Worm (Caenorhabditis elegans) whole organism, L4/young adult: ENCODE results near the gene tpst-1.

Experiments
- W03F9.2 ChIP-seq: fragments of 150-350 bp; optimal IDR thresholded peaks from 2 replicates; lab custom pipeline; 2014; ENCODE audit warnings: missing biosample characterization, missing genetic modification characterization
- dao-5 ChIP-seq: sonication (generic microtip); optimal IDR thresholded peaks from 2 replicates; lab custom pipeline; 2016; ENCODE audit warnings: missing genotype, missing genetic modification characterization, moderate library complexity, missing compliant biosample characterization
- him-1 ChIP-seq: sonication (generic microtip); optimal IDR thresholded peaks from 2 replicates; lab custom pipeline; 2016; ENCODE audit warnings: missing genotype, missing genetic modification reagents, missing genetic modification characterization, missing compliant biosample characterization

DNA sequence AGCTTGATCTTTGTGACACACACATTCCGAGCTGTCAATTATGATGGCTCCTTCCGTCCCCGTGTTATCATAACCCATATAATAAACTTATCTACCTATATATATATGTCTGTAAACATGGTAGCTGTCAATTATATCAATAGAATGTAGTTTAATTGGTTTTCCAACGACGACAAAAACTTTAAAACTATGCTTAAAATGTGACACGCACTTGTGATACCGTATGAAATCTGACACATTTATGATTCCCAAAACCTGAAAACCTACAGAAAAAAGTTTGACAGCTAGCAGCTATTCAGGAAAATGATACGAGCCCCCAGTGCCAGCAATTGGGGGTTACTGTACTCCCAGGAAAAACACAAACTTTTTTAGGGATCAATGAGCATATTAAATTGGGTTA lies 3.4 kb downstream of the tpst-1 start:
- TF ChIP-seq him-1 (tag; lab: Kevin White, UChicago), result no peak
- TF ChIP-seq W03F9.2 (tag; lab: Kevin White, UChicago), result no peak
- no peak for TF ChIP-seq dao-5 (tag; lab: Kevin White, UChicago)
